Worm (Caenorhabditis elegans) whole organism, mixed stage, embryonic: Measurements from ENCODE around the gene F38A5.6.

Source experiments
- blmp-1 ChIP-seq: fragments of 150-350 bp; optimal IDR thresholded peaks from 2 replicates; lab custom pipeline; 2014; ENCODE audit warnings: missing biosample characterization, missing genetic modification characterization
- ceh-83 ChIP-seq: fragments of 200-800 bp; sonication (Bioruptor generic); optimal IDR thresholded peaks from 2 replicates; lab custom pipeline; 2018; ENCODE audit warnings: mild to moderate bottlenecking, missing genetic modification characterization, missing compliant biosample characterization
- hlh-1 ChIP-seq: fragments of 150-350 bp; optimal IDR thresholded peaks from 2 replicates; lab custom pipeline; 2014; ENCODE audit warnings: missing biosample characterization, missing genetic modification reagents, missing genetic modification characterization
- lin-13 ChIP-seq: fragments of 150-350 bp; optimal IDR thresholded peaks from 2 replicates; lab custom pipeline; 2014; ENCODE audit warnings: missing biosample characterization, missing genetic modification characterization
- nhr-237 ChIP-seq: fragments of 150-350 bp; optimal IDR thresholded peaks from 2 replicates; lab custom pipeline; 2014; ENCODE audit warnings: missing biosample characterization, missing genetic modification characterization
- pha-4 ChIP-seq: fragments of 150-350 bp; optimal IDR thresholded peaks from 2 replicates; lab custom pipeline; 2018; ENCODE audit warnings: missing biosample characterization, missing genetic modification reagents, missing genetic modification characterization
- snpc-4 ChIP-seq: fragments of 150-350 bp; optimal IDR thresholded peaks from 2 replicates; lab custom pipeline; 2014; ENCODE audit warnings: missing biosample characterization, missing genetic modification characterization
- sptf-1 ChIP-seq: sonication (generic microtip); optimal IDR thresholded peaks from 2 replicates; lab custom pipeline; 2017; ENCODE audit warnings: mild to moderate bottlenecking, missing genetic modification characterization, moderate library complexity, missing compliant biosample characterization
- unc-39 ChIP-seq: fragments of 150-350 bp; optimal IDR thresholded peaks from 2 replicates; lab custom pipeline; 2014; ENCODE audit warnings: missing biosample characterization, missing genetic modification characterization
- unc-62 ChIP-seq: fragments of 150-350 bp; optimal IDR thresholded peaks from 2 replicates; lab custom pipeline; 2014; ENCODE audit warnings: missing biosample characterization, missing genetic modification reagents, missing genetic modification characterization
- ztf-11 ChIP-seq: fragments of 150-350 bp; optimal IDR thresholded peaks from 2 replicates; lab custom pipeline; 2014; ENCODE audit warnings: missing biosample characterization, missing genetic modification characterization

DNA sequence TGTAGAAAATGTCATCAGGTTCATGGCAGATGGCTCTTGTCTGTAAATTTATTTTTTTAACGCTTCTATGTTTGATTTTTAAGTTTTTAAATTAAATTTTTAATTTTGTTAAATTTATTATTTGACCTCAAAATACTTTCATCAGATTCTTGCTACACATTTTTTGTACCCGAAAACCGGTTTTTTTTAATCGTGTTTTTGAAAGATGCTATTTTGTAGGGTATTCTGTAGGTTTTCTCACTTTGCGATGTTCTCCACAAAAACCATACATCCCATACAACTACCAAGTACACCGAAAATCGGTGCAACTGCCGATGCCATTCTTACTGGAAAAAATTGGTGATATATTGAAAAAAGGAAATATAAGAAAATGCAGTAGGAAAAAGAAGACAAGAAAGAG is 8.7 kb upstream of the F38A5.6 start, which contains the start of gene nstp-2:
- TF ChIP-seq ztf-11 (tag; lab: Kevin White, UChicago), result no peak
- no peak for TF ChIP-seq ceh-83 (GFP tag; lab: Kevin White, UChicago)
- TF ChIP-seq unc-39 (tag; lab: Kevin White, UChicago), result no peak
- TF ChIP-seq unc-62, result no peak
- no peak for TF ChIP-seq nhr-237 (tag; lab: Kevin White, UChicago)
- TF ChIP-seq lin-13 (tag; lab: Kevin White, UChicago), result no peak
- no peak for TF ChIP-seq hlh-1 (tag; lab: Kevin White, UChicago)
- no peak for TF ChIP-seq snpc-4
- TF ChIP-seq sptf-1, result no peak
- no peak for TF ChIP-seq blmp-1 (tag; lab: Kevin White, UChicago)
- TF ChIP-seq pha-4, result no peak
